Worm (Caenorhabditis elegans) whole organism, mixed stage, embryonic: Measurements from ENCODE around the gene F26D11.1.

Experiments used
- M03D4.4 ChIP-seq: sonication (generic microtip); optimal IDR thresholded peaks from 2 replicates; lab custom pipeline; 2017; ENCODE audit warnings: mild to moderate bottlenecking, missing genetic modification characterization, missing compliant biosample characterization
- bed-3 ChIP-seq: fragments of 200-800 bp; sonication (Bioruptor generic); optimal IDR thresholded peaks from 3 replicates; lab custom pipeline; 2018; ENCODE audit warnings: mild to moderate bottlenecking, missing genetic modification characterization, moderate library complexity, missing compliant biosample characterization
- blmp-1 ChIP-seq: fragments of 150-350 bp; optimal IDR thresholded peaks from 2 replicates; lab custom pipeline; 2014; ENCODE audit warnings: missing biosample characterization, missing genetic modification characterization
- ceh-39 ChIP-seq: fragments of 150-350 bp; optimal IDR thresholded peaks from 2 replicates; lab custom pipeline; 2014; ENCODE audit warnings: missing biosample characterization, missing genetic modification characterization
- ceh-43 ChIP-seq: fragments of 200-800 bp; sonication (Bioruptor generic); optimal IDR thresholded peaks from 2 replicates; lab custom pipeline; 2018; ENCODE audit warnings: mild to moderate bottlenecking, missing genetic modification characterization, moderate library complexity, missing compliant biosample characterization
- ceh-83 ChIP-seq: fragments of 200-800 bp; sonication (Bioruptor generic); optimal IDR thresholded peaks from 2 replicates; lab custom pipeline; 2018; ENCODE audit warnings: mild to moderate bottlenecking, missing genetic modification characterization, missing compliant biosample characterization
- ces-1 ChIP-seq: fragments of 150-350 bp; optimal IDR thresholded peaks from 2 replicates; lab custom pipeline; 2014; ENCODE audit warnings: missing biosample characterization, missing genetic modification reagents, missing genetic modification characterization
- drap-1 ChIP-seq: fragments of 200-800 bp; sonication (Bioruptor generic); optimal IDR thresholded peaks from 3 replicates; lab custom pipeline; 2018; ENCODE audit warnings: mild to moderate bottlenecking, missing genetic modification characterization, missing compliant biosample characterization
- elt-1 ChIP-seq: sonication (generic microtip); optimal IDR thresholded peaks from 2 replicates; lab custom pipeline; 2017; ENCODE audit warnings: missing genetic modification characterization, mild to moderate bottlenecking, missing compliant biosample characterization, antibody characterized with exemption, moderate library complexity, borderline replicate concordance; ENCODE audit not compliant: insufficient read depth
- elt-3 ChIP-seq: fragments of 150-350 bp; optimal IDR thresholded peaks from 2 replicates; lab custom pipeline; 2014; ENCODE audit warnings: missing biosample characterization, missing genetic modification characterization
- ham-2 ChIP-seq: fragments of 200-800 bp; sonication (Bioruptor generic); optimal IDR thresholded peaks from 2 replicates; lab custom pipeline; 2018; ENCODE audit warnings: mild to moderate bottlenecking, missing genetic modification characterization, missing compliant biosample characterization
- hlh-1 ChIP-seq: fragments of 150-350 bp; optimal IDR thresholded peaks from 2 replicates; lab custom pipeline; 2014; ENCODE audit warnings: missing biosample characterization, missing genetic modification reagents, missing genetic modification characterization
- lin-13 ChIP-seq: fragments of 150-350 bp; optimal IDR thresholded peaks from 2 replicates; lab custom pipeline; 2014; ENCODE audit warnings: missing biosample characterization, missing genetic modification characterization
- lin-32 ChIP-seq: fragments of 200-800 bp; sonication (Bioruptor generic); optimal IDR thresholded peaks from 2 replicates; lab custom pipeline; 2018; ENCODE audit warnings: mild to moderate bottlenecking, missing genetic modification characterization, missing compliant biosample characterization
- lsy-2 ChIP-seq: fragments of 150-350 bp; optimal IDR thresholded peaks from 2 replicates; lab custom pipeline; 2014; ENCODE audit warnings: missing biosample characterization, missing genetic modification characterization
- mab-5 ChIP-seq: fragments of 150-350 bp; optimal IDR thresholded peaks from 2 replicates; lab custom pipeline; 2014; ENCODE audit warnings: missing biosample characterization, missing genetic modification characterization
- mep-1 ChIP-seq: fragments of 150-350 bp; optimal IDR thresholded peaks from 2 replicates; lab custom pipeline; 2017; ENCODE audit warnings: missing biosample characterization, missing genetic modification reagents, missing genetic modification characterization, inconsistent platforms
- mls-2 ChIP-seq: sonication (generic microtip); optimal IDR thresholded peaks from 2 replicates; lab custom pipeline; 2016; ENCODE audit warnings: mild to moderate bottlenecking, missing genetic modification characterization, moderate library complexity, missing compliant biosample characterization
- nhr-12 ChIP-seq: fragments of 150-350 bp; optimal IDR thresholded peaks from 2 replicates; lab custom pipeline; 2014; ENCODE audit warnings: missing biosample characterization, missing genetic modification characterization
- nhr-2 ChIP-seq: fragments of 150-350 bp; optimal IDR thresholded peaks from 2 replicates; lab custom pipeline; 2014; ENCODE audit warnings: missing biosample characterization, missing genetic modification characterization
- nhr-237 ChIP-seq: fragments of 150-350 bp; optimal IDR thresholded peaks from 2 replicates; lab custom pipeline; 2014; ENCODE audit warnings: missing biosample characterization, missing genetic modification characterization
- nhr-28 ChIP-seq: fragments of 150-350 bp; optimal IDR thresholded peaks from 2 replicates; lab custom pipeline; 2014; ENCODE audit warnings: missing biosample characterization, missing genetic modification characterization
- nhr-76 ChIP-seq: sonication (generic microtip); optimal IDR thresholded peaks from 2 replicates; lab custom pipeline; 2017; ENCODE audit warnings: missing biosample characterization, missing genetic modification characterization
- sem-2 ChIP-seq: fragments of 200-800 bp; sonication (Bioruptor generic); optimal IDR thresholded peaks from 2 replicates; lab custom pipeline; 2018; ENCODE audit warnings: mild to moderate bottlenecking, missing genetic modification characterization, missing compliant biosample characterization
- snpc-4 ChIP-seq: fragments of 150-350 bp; optimal IDR thresholded peaks from 2 replicates; lab custom pipeline; 2014; ENCODE audit warnings: missing biosample characterization, missing genetic modification characterization
- sptf-1 ChIP-seq: sonication (generic microtip); optimal IDR thresholded peaks from 2 replicates; lab custom pipeline; 2017; ENCODE audit warnings: mild to moderate bottlenecking, missing genetic modification characterization, moderate library complexity, missing compliant biosample characterization
- tbx-8 ChIP-seq: fragments of 200-800 bp; sonication (Bioruptor generic); optimal IDR thresholded peaks from 2 replicates; lab custom pipeline; 2018; ENCODE audit warnings: mild to moderate bottlenecking, missing genetic modification characterization, moderate library complexity, missing compliant biosample characterization
- unc-120 ChIP-seq: sonication (generic microtip); optimal IDR thresholded peaks from 2 replicates; lab custom pipeline; 2017; ENCODE audit warnings: missing genetic modification characterization, missing compliant biosample characterization; ENCODE audit not compliant: poor library complexity, severe bottlenecking
- unc-39 ChIP-seq: fragments of 150-350 bp; optimal IDR thresholded peaks from 2 replicates; lab custom pipeline; 2014; ENCODE audit warnings: missing biosample characterization, missing genetic modification characterization
- unc-62 ChIP-seq: fragments of 150-350 bp; optimal IDR thresholded peaks from 2 replicates; lab custom pipeline; 2014; ENCODE audit warnings: missing biosample characterization, missing genetic modification reagents, missing genetic modification characterization
- zip-8 ChIP-seq: fragments of 150-350 bp; optimal IDR thresholded peaks from 2 replicates; lab custom pipeline; 2014; ENCODE audit warnings: missing biosample characterization, missing genetic modification characterization
- ztf-11 ChIP-seq: fragments of 150-350 bp; optimal IDR thresholded peaks from 2 replicates; lab custom pipeline; 2014; ENCODE audit warnings: missing biosample characterization, missing genetic modification characterization

The F26D11.1 gene

DNA sequence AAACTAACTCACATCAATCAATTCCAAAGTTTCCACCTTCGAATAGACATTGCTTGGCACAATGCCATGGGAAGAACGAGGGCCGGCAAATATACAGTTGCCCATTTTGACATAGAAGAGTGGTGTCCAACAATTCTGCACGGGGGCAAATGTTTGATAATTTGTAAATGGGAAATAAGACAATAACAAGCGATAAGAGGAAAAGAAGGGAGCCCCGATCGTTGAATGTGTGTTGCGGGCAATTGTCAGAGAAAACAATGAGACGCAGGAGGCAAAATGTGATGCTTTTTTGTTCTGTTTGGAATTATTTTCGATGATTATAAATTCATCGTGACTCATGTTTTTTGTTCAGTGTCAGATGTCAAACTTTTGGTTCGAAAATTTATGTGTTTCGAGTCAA is 25.1 kb upstream of the F26D11.1 start, which contains the start of gene pals-34:
pals-34 (minus strand) TSS at position 280 of the 400 bp plus-strand sequence.
- TF ChIP-seq mls-2 (tag; lab: Kevin White, UChicago) (no peak), ces-1 (no peak), mep-1 (tag; lab: Kevin White, UChicago) (no peak), nhr-28 (tag; lab: Kevin White, UChicago) (no peak), ham-2 (GFP tag; lab: Kevin White, UChicago) (no peak), ceh-83 (GFP tag; lab: Kevin White, UChicago) (no peak), snpc-4 (no peak), mab-5 (tag; lab: Kevin White, UChicago) (no peak), nhr-2 (tag; lab: Kevin White, UChicago) (no peak), ceh-39 (tag; lab: Kevin White, UChicago) (no peak)

DNA sequence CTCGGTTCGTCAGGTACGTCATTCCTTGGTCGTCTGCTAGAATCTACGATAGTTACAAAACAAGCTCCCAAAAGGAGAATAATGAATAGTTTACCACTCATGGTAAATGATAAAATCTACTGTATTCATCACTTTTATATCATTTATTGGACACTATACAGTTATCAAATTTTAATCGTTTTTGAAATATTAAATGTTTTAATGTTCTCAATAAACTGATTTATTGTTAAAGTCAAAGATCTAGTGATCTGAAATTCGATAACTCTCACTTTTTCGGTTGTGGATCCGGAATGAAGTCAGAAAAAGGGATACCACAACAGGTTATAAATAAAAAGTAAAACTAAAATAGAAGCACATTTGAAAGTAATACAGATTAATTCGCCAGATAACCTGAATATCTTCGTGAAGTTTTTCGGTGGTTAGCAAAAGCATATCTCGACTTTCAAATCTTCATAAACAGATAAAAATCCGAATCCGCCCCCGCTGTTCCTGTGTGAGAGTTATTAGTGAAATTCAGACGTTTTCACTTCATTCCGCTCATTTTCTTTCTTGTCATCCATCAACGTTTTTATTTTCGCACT is 22.5 kb upstream of the F26D11.1 start, which contains the start of the genes clec-217 and F26D11.2:
clec-217 (minus strand) TSS at position 101 of the 581 bp plus-strand sequence.
F26D11.2 (plus strand) TSS at position 531 of the 581 bp plus-strand sequence.
- TF ChIP-seq ceh-39 (tag; lab: Kevin White, UChicago): no peak
- no peak for TF ChIP-seq hlh-1 (tag; lab: Kevin White, UChicago)
- no peak for TF ChIP-seq elt-1 (tag; lab: Kevin White, UChicago)
- TF ChIP-seq nhr-28 (tag; lab: Kevin White, UChicago): no peak
- TF ChIP-seq blmp-1 (tag; lab: Kevin White, UChicago): no peak
- no peak for TF ChIP-seq snpc-4
- no peak for TF ChIP-seq sptf-1
- TF ChIP-seq nhr-76 (tag; lab: Kevin White, UChicago): no peak
- TF ChIP-seq lin-32 (GFP tag; lab: Kevin White, UChicago): no peak
- no peak for TF ChIP-seq M03D4.4 (tag; lab: Kevin White, UChicago)
- no peak for TF ChIP-seq lsy-2 (tag; lab: Kevin White, UChicago)
- no peak for TF ChIP-seq ztf-11
- TF ChIP-seq nhr-237 (tag; lab: Kevin White, UChicago): no peak
- no peak for TF ChIP-seq nhr-12 (tag; lab: Kevin White, UChicago)
- no peak for TF ChIP-seq nhr-2 (tag; lab: Kevin White, UChicago)
- TF ChIP-seq elt-3 (tag; lab: Kevin White, UChicago): no peak
- TF ChIP-seq mls-2 (tag; lab: Kevin White, UChicago): no peak
- TF ChIP-seq unc-39 (tag; lab: Kevin White, UChicago): no peak
- no peak for TF ChIP-seq tbx-8

DNA sequence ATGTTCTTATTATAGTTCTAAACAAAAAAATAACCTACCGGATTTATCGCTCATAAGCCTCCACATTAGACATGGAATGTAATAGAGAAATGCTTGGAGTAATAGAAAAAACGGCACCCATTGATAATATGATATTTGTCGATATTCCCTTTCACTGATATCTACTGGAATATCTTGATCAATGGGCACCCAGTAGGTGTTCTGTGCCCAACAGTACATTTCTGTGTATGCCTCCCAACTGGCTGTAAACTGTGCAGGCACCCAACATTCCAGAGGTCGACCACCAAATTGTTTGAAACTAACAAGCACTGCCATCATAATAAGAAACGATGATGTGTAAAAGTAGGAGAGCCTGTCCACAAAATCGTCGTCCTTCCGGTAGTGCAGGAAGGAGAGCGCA is 16.9 kb upstream of the F26D11.1 start:
- TF ChIP-seq ham-2 (GFP tag; lab: Kevin White, UChicago) (no peak), nhr-12 (tag; lab: Kevin White, UChicago) (no peak), M03D4.4 (tag; lab: Kevin White, UChicago) (no peak), blmp-1 (tag; lab: Kevin White, UChicago) (no peak), elt-3 (tag; lab: Kevin White, UChicago) (no peak), lin-13 (tag; lab: Kevin White, UChicago) (no peak), sptf-1 (no peak)

DNA sequence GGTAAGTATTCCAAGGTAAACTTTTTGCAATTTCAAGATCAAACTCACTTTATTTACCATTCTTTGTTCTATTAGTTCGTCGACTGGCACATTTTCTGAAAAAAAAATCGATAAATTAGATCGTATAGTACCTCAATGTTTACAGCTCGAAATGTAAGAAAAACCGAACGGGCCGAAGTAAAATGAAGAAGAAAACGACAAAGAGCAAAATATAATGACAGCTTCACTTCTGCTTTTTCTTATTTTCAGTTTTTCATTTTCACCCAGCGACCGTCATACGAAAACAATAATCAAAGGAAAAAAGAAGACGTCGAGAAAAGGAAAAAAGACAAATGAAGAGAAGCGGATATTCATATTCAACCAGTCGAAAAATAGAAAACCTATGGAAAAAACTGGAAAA is 12.2 kb upstream of the F26D11.1 start, which contains the start of gene che-7:
che-7 (minus strand) TSS at position 101 of the 400 bp plus-strand sequence.
- TF ChIP-seq lsy-2 (tag; lab: Kevin White, UChicago) (no peak), drap-1 (GFP tag; lab: Kevin White, UChicago) (no peak), nhr-12 (tag; lab: Kevin White, UChicago) (no peak), nhr-28 (tag; lab: Kevin White, UChicago) (no peak), elt-3 (tag; lab: Kevin White, UChicago) (no peak), M03D4.4 (tag; lab: Kevin White, UChicago) (no peak), ceh-39 (tag; lab: Kevin White, UChicago) (no peak), ces-1 (no peak)

DNA sequence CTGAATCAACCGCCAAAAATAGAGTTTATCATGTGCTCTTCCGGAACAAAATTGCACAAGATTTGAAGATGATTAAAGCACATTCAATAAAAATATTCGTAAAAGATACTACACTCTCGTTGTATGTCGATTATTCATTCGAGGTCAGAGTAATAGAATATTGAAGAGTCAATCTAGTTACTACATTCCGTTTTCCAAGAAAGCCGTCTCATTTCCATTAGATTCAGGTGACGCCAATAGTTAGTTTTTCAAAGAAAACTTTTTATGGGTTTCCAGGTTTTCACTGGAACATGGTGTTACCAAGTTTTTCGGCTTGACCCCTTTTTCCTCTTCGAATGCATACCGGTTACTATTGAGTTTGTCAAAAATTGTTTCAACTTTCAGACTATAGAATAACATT is 10.8 kb upstream of the F26D11.1 start:
- TF ChIP-seq lin-32 (GFP tag; lab: Kevin White, UChicago) (no peak), lin-13 (tag; lab: Kevin White, UChicago) (no peak), unc-62 (GFP tag; lab: Kevin White, UChicago) (no peak)

DNA sequence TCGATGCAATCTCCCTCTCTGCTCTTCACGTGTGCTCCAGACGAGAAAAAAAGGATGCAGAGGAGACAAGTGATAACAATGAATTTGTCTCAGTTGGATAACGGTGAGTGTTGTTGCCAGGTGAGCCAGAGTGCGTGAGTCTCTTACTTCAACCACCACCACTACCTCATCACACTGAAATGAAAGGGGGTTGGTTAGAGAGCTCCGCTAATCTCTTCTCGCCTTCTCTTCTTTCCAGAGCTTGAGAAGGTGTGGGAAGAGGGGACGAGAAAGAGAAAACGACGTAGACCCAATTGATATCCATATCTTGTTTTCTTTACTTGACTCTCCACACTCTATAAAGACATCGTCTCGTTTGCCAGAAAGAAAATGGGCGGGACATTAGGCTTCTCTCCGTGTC is 10.0 kb upstream of the F26D11.1 start:
- TF ChIP-seq blmp-1 (tag; lab: Kevin White, UChicago) (no peak), ztf-11 (no peak), unc-120 (tag; lab: Kevin White, UChicago) (no peak), tbx-8 (no peak), sem-2 (GFP tag; lab: Kevin White, UChicago) (no peak), ceh-43 (no peak), ceh-83 (GFP tag; lab: Kevin White, UChicago) (no peak), bed-3 (GFP tag; lab: Kevin White, UChicago) (no peak), mls-2 (tag; lab: Kevin White, UChicago) (no peak), zip-8 (tag; lab: Kevin White, UChicago) (no peak), drap-1 (GFP tag; lab: Kevin White, UChicago) (no peak), unc-62 (GFP tag; lab: Kevin White, UChicago) (no peak), elt-3 (tag; lab: Kevin White, UChicago) (no peak), nhr-237 (tag; lab: Kevin White, UChicago) (no peak), ham-2 (GFP tag; lab: Kevin White, UChicago) (no peak), nhr-12 (tag; lab: Kevin White, UChicago) (no peak), unc-39 (tag; lab: Kevin White, UChicago) (no peak), mab-5 (tag; lab: Kevin White, UChicago) (no peak), ces-1 (no peak), mep-1 (tag; lab: Kevin White, UChicago) (no peak)
